Fruit fly (Drosophila melanogaster) Kc167 (cell line): ENCODE data around the gene CG16820.

Source experiments
- Sin3A ChIP-seq: fragments of >200 bp; optimal IDR thresholded peaks from 2 replicates; lab custom pipeline; 2018; ENCODE audit warnings: missing external identifiers
- psq ChIP-seq: fragments of >200 bp; optimal IDR thresholded peaks from 2 replicates; lab custom pipeline; 2017; ENCODE audit warnings: missing external identifiers

DNA sequence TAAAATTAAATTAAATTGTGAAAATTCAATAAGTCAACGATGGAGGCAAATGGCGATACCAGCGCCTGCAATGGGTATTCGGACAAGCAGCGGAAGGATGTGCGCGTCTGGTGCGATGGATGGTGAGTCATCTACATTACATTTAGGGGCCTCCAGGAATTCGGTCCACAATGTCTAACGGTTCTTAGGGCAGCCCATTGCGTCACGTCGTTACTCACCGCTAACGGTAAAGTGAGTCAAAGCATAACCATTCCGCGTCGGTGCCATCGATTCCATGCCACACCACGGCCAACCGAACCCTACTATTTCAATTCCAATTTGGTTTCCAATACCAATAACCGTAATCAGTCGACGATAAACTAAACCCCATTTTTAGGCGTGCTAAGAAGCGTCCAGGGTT lies 41.9 kb upstream of the CG16820 start:
- TF ChIP-seq Sin3A (lab: Kevin White, UChicago), result no peak
- TF ChIP-seq psq (lab: Kevin White, UChicago), result no peak
